Fruit fly (Drosophila melanogaster): ENCODE data around the gene Peritrophin-15a.

Peritrophin-15a gene

DNA sequence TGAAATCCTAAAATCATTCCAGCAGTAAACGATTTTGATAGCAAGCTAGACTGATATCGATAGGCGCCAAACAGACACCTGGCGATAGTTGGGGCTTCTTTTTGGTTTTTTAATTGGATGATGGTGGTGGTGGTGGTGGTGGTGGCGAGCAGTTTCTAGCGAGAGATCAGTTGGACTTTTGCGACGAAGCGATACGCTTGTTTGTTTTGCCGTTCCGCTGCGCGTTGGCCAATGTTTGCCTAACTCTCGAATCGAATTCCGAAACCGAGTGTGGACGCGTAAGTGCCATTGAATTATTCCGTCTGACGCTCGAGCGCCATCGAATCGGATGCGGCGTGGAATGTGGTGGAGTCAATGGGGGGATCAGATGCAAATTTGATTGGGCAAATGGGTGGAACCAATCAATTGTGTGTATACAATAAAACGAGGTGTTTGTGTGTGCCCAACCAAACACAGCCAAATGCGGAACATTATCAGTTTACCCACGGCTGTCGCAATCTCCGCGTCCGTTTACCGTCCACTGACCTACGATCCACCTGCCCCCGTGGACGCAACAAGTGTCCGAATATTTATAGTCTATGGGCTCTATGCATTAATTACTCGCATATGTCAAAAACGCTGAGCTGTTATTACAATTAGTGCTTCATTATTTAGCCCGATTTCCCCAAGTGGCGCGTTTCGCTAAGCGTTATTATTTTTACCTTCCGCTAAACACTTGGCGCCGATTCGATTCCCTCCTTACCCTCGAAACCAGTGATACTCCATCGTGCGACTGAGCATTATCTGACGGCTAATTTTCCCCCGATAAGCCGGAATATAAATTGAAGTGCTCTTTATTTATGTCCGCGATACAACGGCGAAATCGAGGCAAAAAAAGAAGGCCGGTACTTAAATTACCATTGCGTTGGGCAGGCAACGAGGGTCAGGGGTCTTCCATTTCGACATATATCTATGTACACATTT lies 25.3 kb downstream of the Peritrophin-15a start, which contains the start of gene CG17292:
Gene CG17292 (plus strand): TSS at position 91 of the 963 bp plus-strand sequence.
- TF ChIP-seq CG16779 (tag; optimal IDR thresholded peaks at IDR 0.05) (peak; percentile 46), pdm3 (GFP tag; optimal IDR thresholded peaks at IDR 0.05) (no peak), CG1621 (tag; optimal IDR thresholded peaks at IDR 0.05) (peak; percentile 47), salr (GFP tag; optimal IDR thresholded peaks at IDR 0.05) (no peak), CG6854 (GFP tag; optimal IDR thresholded peaks at IDR 0.05) (no peak), Lpt (GFP tag; optimal IDR thresholded peaks at IDR 0.05) (peak; percentile 38), CG8319 (GFP tag; optimal IDR thresholded peaks at IDR 0.05) (no peak), CG3032 (tag; optimal IDR thresholded peaks at IDR 0.05) (peak; percentile 21), Sox14 (GFP tag; optimal IDR thresholded peaks at IDR 0.05) (no peak), CG6163 (GFP tag; IDR thresholded peaks at IDR 0.05) (peak; percentile 47; the same call in 1 of the 3 replicates), CG8632 (GFP tag; optimal IDR thresholded peaks at IDR 0.05) (no peak), CG6792 (GFP tag; optimal IDR thresholded peaks at IDR 0.05) (peak; percentile 13), CG6276 (GFP tag; optimal IDR thresholded peaks at IDR 0.05) (peak; percentile 16), Gug (GFP tag; IDR thresholded peaks at IDR 0.05) (no peak), cyc (GFP tag; optimal IDR thresholded peaks at IDR 0.05) (no peak), CG8119 (GFP tag; IDR thresholded peaks at IDR 0.05) (no peak; the same call in 2 of the 3 replicates), fkh (GFP tag; optimal IDR thresholded peaks at IDR 0.05) (peak; percentile 90), topi (GFP tag; optimal IDR thresholded peaks at IDR 0.05) (peak; percentile 6), Smox (GFP tag; optimal IDR thresholded peaks at IDR 0.05) (no peak), svp (GFP tag) (peak; percentile 96), achi (GFP tag; optimal IDR thresholded peaks at IDR 0.05) (peak; percentile 35), fd85E (GFP tag; optimal IDR thresholded peaks at IDR 0.05) (no peak), CG31627 (GFP tag; optimal IDR thresholded peaks at IDR 0.05) (no peak), Met (GFP tag; optimal IDR thresholded peaks at IDR 0.05) (peak; percentile 9), Blimp-1 (GFP tag; optimal IDR thresholded peaks at IDR 0.05) (no peak), CG4318 (GFP tag; optimal IDR thresholded peaks at IDR 0.05) (no peak), eg (GFP tag; IDR thresholded peaks at IDR 0.05) (peak; percentile 71; the same call in 2 of the 3 replicates), CG15336 (GFP tag; IDR thresholded peaks at IDR 0.05) (peak; percentile 43; the same call in 1 of the 2 replicates), dac (GFP tag; optimal IDR thresholded peaks at IDR 0.05) (no peak), Eip78C (GFP tag) (peak; percentile 58), Hr39 (GFP tag; optimal IDR thresholded peaks at IDR 0.05) (no peak)

dm6 chr2L:8365701-8366643 lies 29.9 kb downstream of the Peritrophin-15a start, which contains the start of gene Pp2A-29B:
Gene Pp2A-29B, plus strand, starts transcription at chr2L:8366038.
- TF ChIP-seq esn (GFP tag; optimal IDR thresholded peaks at IDR 0.05) (peak; percentile 54), net (GFP tag; optimal IDR thresholded peaks at IDR 0.05) (no peak), svp (GFP tag) (peak; percentile 82), fkh (GFP tag; optimal IDR thresholded peaks at IDR 0.05) (peak; percentile 75), Smox (GFP tag; optimal IDR thresholded peaks at IDR 0.05) (peak; percentile 58), topi (GFP tag; optimal IDR thresholded peaks at IDR 0.05) (peak; percentile 39), CG6854 (GFP tag; optimal IDR thresholded peaks at IDR 0.05) (no peak), vri (GFP tag; optimal IDR thresholded peaks at IDR 0.05) (peak; percentile 27), CG16779 (tag; optimal IDR thresholded peaks at IDR 0.05) (no peak), CG9139 (GFP tag; optimal IDR thresholded peaks at IDR 0.05) (no peak), Hr39 (GFP tag; optimal IDR thresholded peaks at IDR 0.05) (peak; percentile 48), Eip93F (GFP tag; optimal IDR thresholded peaks at IDR 0.05) (no peak), CG11762 (GFP tag; optimal IDR thresholded peaks at IDR 0.05; ENCODE audit: insufficient read depth) (no peak), CG8319 (GFP tag; optimal IDR thresholded peaks at IDR 0.05) (no peak), Gug (GFP tag; IDR thresholded peaks at IDR 0.05) (no peak), CG6163 (GFP tag; IDR thresholded peaks at IDR 0.05) (0 out of 3 replicates have a peak, but pooled peaks have one; percentile 6), dsx (GFP tag; optimal IDR thresholded peaks at IDR 0.05; ENCODE audit: poor library complexity, severe bottlenecking) (no peak), OdsH (GFP tag; optimal IDR thresholded peaks at IDR 0.05) (peak; percentile 36), CG10631 (GFP tag; optimal IDR thresholded peaks at IDR 0.05) (peak; percentile 45), CG8632 (GFP tag; optimal IDR thresholded peaks at IDR 0.05) (no peak), spab (GFP tag; optimal IDR thresholded peaks at IDR 0.05) (no peak), CG6792 (GFP tag; optimal IDR thresholded peaks at IDR 0.05) (no peak), Sox102F (GFP tag; optimal IDR thresholded peaks at IDR 0.05) (peak; percentile 42), Eip75B (GFP tag; optimal IDR thresholded peaks at IDR 0.05) (peak; percentile 31), lz (GFP tag; optimal IDR thresholded peaks at IDR 0.05) (peak; percentile 55), Lpt (GFP tag; optimal IDR thresholded peaks at IDR 0.05) (no peak), Ets96B (tag; optimal IDR thresholded peaks at IDR 0.05) (peak; percentile 12)

All from whole organism, prepupa.